Worm (Caenorhabditis elegans) whole organism, early embryonic: Measurements from ENCODE around the gene sel-8.

Experiments used
- B0310.2 ChIP-seq: sonication (generic microtip); optimal IDR thresholded peaks from 2 replicates; lab custom pipeline; 2016; ENCODE audit warnings: mild to moderate bottlenecking, missing genetic modification characterization, missing compliant biosample characterization
- ceh-36 ChIP-seq: sonication (generic microtip); optimal IDR thresholded peaks from 2 replicates; lab custom pipeline; 2016; ENCODE audit warnings: missing genetic modification characterization, inconsistent platforms, missing compliant biosample characterization
- hmg-4 ChIP-seq: fragments of 200-800 bp; sonication (Bioruptor generic); optimal IDR thresholded peaks from 2 replicates; lab custom pipeline; 2018; ENCODE audit warnings: mild to moderate bottlenecking, missing genetic modification characterization, missing compliant biosample characterization

sel-8 gene

ce11 chrIII:3564762-3565359, 62.1 kb downstream of the sel-8 start:
- no peak for TF ChIP-seq hmg-4 (GFP tag; lab: Kevin White, UChicago)
- TF ChIP-seq B0310.2: no peak
- no peak for TF ChIP-seq ceh-36 (tag; lab: Kevin White, UChicago)
